Worm (Caenorhabditis elegans): ENCODE measurements around the gene K09E2.2.

DNA sequence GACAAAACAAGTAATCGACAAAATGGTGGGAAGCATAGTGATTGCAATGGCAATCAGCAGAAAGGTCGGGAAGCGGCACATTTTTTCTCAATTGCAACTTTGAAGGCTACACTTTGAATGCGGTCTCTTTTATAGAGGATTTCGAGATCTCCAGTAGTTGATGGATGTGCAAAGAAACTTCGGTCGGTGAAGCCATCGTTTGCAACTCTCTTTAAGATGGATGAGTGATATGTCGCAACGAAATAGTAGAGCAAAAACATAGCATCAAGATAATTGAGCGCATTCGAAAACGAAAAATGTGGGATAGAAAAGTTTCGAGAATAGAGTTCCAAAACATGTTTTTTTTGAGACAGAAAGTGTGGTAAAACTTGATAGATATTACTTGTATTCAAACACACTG is 54.4 kb downstream of the K09E2.2 start, which contains the start of gene EGAP4.1:
- TF ChIP-seq ama-1 (optimal IDR thresholded peaks at IDR 0.05) (no peak), ets-7 (tag; optimal IDR thresholded peaks at IDR 0.05) (no peak), hmbx-1 (tag; optimal IDR thresholded peaks at IDR 0.05) (no peak), hmg-4 (GFP tag; optimal IDR thresholded peaks at IDR 0.05) (no peak), tra-4 (tag; optimal IDR thresholded peaks at IDR 0.05) (no peak), hnd-1 (tag; optimal IDR thresholded peaks at IDR 0.05) (no peak), aly-1 (tag; optimal IDR thresholded peaks at IDR 0.05) (no peak), pes-1 (GFP tag; IDR thresholded peaks at IDR 0.05) (no peak), tbx-11 (GFP tag; IDR thresholded peaks at IDR 0.05) (no peak), scrt-1 (GFP tag; IDR thresholded peaks at IDR 0.05) (no peak)
